Worm (Caenorhabditis elegans): ENCODE data around the gene dyrb-1.

The dyrb-1 gene

DNA sequence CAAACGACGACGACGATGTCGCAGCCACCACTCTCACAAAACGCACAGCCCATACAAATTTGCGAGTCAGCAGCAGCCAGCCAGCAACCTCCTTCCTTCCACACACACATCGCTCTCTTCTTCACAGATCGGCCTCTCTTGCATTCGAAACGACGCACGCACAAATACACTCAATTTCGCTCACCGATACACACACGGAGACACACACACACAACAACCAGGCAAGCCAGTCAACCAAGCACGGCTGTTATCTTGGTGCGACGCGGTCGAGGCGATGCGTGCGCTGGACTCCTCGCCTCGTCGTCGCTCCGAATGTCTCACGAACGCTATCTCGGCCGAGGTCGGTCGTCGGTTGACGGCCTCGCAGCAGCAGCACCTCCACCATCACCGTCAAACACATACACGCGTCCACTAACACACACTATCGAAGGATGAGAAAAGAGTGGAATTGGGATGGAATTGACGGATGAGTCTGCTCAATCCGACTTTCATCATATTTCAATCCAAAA lies 46.6 kb downstream of the dyrb-1 start (continued):
- TF ChIP-seq snpc-4 (tag; optimal IDR thresholded peaks at IDR 0.05): no peak
- 0 out of 2 replicates have a peak, but pooled peaks have one; percentile 49 for TF ChIP-seq snpc-1.2 (GFP tag; IDR thresholded peaks at IDR 0.05)
- peak; percentile 96 for TF ChIP-seq rbr-2 (tag; optimal IDR thresholded peaks at IDR 0.05)
- no peak for TF ChIP-seq D1046.2 (GFP tag; IDR thresholded peaks at IDR 0.05)
- peak; percentile 51 for TF ChIP-seq nhr-102 (tag; optimal IDR thresholded peaks at IDR 0.05)
- peak; percentile 19 for TF ChIP-seq ceh-28 (tag; optimal IDR thresholded peaks at IDR 0.05)
- no peak for TF ChIP-seq ztf-11 (tag; optimal IDR thresholded peaks at IDR 0.05)
- TF ChIP-seq R02D3.7 (tag; optimal IDR thresholded peaks at IDR 0.05): no peak
- no peak for TF ChIP-seq fos-1 (tag; optimal IDR thresholded peaks at IDR 0.05)
- no peak for TF ChIP-seq Y48G9A.11 (GFP tag; IDR thresholded peaks at IDR 0.05)
- peak; percentile 28; the same call in 1 of the 2 replicates for TF ChIP-seq nhr-41 (GFP tag; IDR thresholded peaks at IDR 0.05)
- TF ChIP-seq tra-1 (GFP tag; IDR thresholded peaks at IDR 0.05): peak; percentile 70
- TF ChIP-seq nhr-77 (tag; optimal IDR thresholded peaks at IDR 0.05): peak; percentile 96
- no peak for TF ChIP-seq attf-4 (tag; optimal IDR thresholded peaks at IDR 0.05)
- TF ChIP-seq Y75B8A.6 (GFP tag; IDR thresholded peaks at IDR 0.05): no peak
- no peak; the same call in 1 of the 2 replicates for TF ChIP-seq vab-7 (GFP tag; IDR thresholded peaks at IDR 0.05)
- peak; percentile 56 for TF ChIP-seq zfp-2 (tag; optimal IDR thresholded peaks at IDR 0.05)
- no peak for TF ChIP-seq cey-2 (tag; optimal IDR thresholded peaks at IDR 0.05; ENCODE audit: borderline replicate concordance, insufficient read depth)
- peak; percentile 58 for TF ChIP-seq nhr-111 (GFP tag; optimal IDR thresholded peaks at IDR 0.05)
- TF ChIP-seq lin-15B (tag; optimal IDR thresholded peaks at IDR 0.05): peak; percentile 11
- no peak for TF ChIP-seq F26F4.8 (GFP tag; conservative IDR thresholded peaks at IDR 0.05)
- peak; percentile 73 for TF ChIP-seq fkh-10 (GFP tag; optimal IDR thresholded peaks at IDR 0.05)
- peak; percentile 37 for TF ChIP-seq spr-3 (GFP tag; optimal IDR thresholded peaks at IDR 0.05)
- no peak for TF ChIP-seq Y5F2A.4 (GFP tag; optimal IDR thresholded peaks at IDR 0.05)
- peak; percentile 67; the same call in 1 of the 2 replicates for TF ChIP-seq pha-4 (GFP tag; IDR thresholded peaks at IDR 0.05)
- no peak for TF ChIP-seq pha-4 (tag; optimal IDR thresholded peaks at IDR 0.05)
- peak; percentile 93 for TF ChIP-seq F37D6.2 (tag; optimal IDR thresholded peaks at IDR 0.05)
- no peak for TF ChIP-seq ces-1 (GFP tag; optimal IDR thresholded peaks at IDR 0.05)
- peak; percentile 83 for TF ChIP-seq lin-38 (GFP tag; IDR thresholded peaks at IDR 0.05)

DNA sequence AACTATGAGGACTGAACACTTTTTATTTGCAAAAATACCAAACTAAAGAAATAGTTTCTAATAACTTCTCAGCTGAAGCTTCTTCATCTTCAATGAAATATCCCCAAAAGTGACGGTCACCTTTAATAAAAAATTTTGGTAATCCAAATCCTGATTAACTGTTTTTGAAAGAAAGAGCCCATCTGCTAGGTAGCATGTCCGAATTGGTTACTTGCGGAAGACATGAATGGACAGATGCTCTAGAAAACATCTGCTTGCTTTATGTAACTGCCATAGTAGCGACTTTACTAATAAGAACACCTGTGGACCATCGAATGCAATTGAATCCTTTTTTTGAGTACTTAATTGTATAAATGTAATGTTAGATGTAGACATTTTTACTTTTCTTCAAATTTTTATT lies 47.9 kb downstream of the dyrb-1 start:
- TF ChIP-seq nhr-77 (tag; optimal IDR thresholded peaks at IDR 0.05) (no peak), zfp-3 (GFP tag; conservative IDR thresholded peaks at IDR 0.05) (no peak), Y75B8A.6 (GFP tag; IDR thresholded peaks at IDR 0.05) (no peak), gei-8 (GFP tag; optimal IDR thresholded peaks at IDR 0.05) (no peak)

DNA sequence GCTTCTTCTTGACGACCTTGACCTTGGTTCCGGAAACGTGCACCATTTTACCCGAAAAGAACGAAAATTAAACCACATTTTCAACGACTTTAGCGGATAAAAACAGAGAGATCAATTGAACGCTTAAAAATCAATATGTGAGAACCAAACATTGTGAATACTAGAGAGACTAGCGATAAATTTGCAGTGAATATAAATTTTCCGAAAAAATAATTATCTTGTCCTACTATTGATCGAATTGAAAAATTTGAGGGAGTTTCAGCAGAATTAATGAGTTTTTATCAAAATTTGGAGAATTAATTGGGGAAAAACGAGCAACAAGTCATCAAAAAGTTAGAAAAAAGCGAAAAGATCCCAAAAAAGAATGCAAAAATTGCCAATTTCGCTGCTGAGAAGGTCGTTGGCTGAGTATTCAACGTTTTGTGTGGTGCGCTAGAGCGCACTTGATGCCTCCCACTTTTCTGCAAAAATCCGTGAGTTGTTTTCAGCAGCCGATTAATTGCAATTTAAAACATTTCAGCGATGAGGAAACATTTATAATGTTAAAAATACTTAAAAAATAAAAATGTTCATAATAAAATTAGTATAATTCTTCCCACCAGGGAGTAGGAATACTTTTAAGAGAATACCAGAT lies 49.8 kb downstream of the dyrb-1 start, which contains the start of gene rpl-32:
Gene rpl-32, minus strand, starts transcription at position 51 of the 634 bp plus-strand sequence.
- 0 out of 2 replicates have a peak, but pooled peaks have one; percentile 26 for TF ChIP-seq pha-4 (GFP tag; IDR thresholded peaks at IDR 0.05)
- TF ChIP-seq pha-4 (tag; optimal IDR thresholded peaks at IDR 0.05): peak; percentile 71
- TF ChIP-seq php-3 (GFP tag; IDR thresholded peaks at IDR 0.05): no peak
- TF ChIP-seq aha-1 (tag): peak; percentile 78
- TF ChIP-seq D1046.2 (GFP tag; IDR thresholded peaks at IDR 0.05): no peak
- peak; percentile 51 for TF ChIP-seq hmg-1.1 (GFP tag; IDR thresholded peaks at IDR 0.05)
- no peak for TF ChIP-seq sdz-12 (GFP tag; optimal IDR thresholded peaks at IDR 0.05)
- TF ChIP-seq dpl-1 (GFP tag; optimal IDR thresholded peaks at IDR 0.05): peak; percentile 71
- no peak for TF ChIP-seq mxl-3 (GFP tag; optimal IDR thresholded peaks at IDR 0.05)
- TF ChIP-seq mep-1 (tag; optimal IDR thresholded peaks at IDR 0.05): peak; percentile 84
- 0 out of 2 replicates have a peak, but pooled peaks have one; percentile 17 for TF ChIP-seq daf-19 (GFP tag; conservative IDR thresholded peaks at IDR 0.05)
- TF ChIP-seq R02D3.7 (tag; optimal IDR thresholded peaks at IDR 0.05): no peak
- no peak for TF ChIP-seq ceh-62 (tag; optimal IDR thresholded peaks at IDR 0.05)
- TF ChIP-seq nhr-11 (tag; optimal IDR thresholded peaks at IDR 0.05): peak; percentile 81
- TF ChIP-seq spr-1 (tag; optimal IDR thresholded peaks at IDR 0.05): no peak
- no peak for TF ChIP-seq pqm-1 (tag; optimal IDR thresholded peaks at IDR 0.05)
- no peak for TF ChIP-seq lin-1 (GFP tag; IDR thresholded peaks at IDR 0.05)
- no peak for TF ChIP-seq F10B5.3 (tag; optimal IDR thresholded peaks at IDR 0.05)
- no peak for TF ChIP-seq lin-39 (tag; optimal IDR thresholded peaks at IDR 0.05)
- TF ChIP-seq cey-2 (tag; optimal IDR thresholded peaks at IDR 0.05; ENCODE audit: borderline replicate concordance, insufficient read depth): no peak
- 0 out of 2 replicates have a peak, but pooled peaks have one; percentile 6 for TF ChIP-seq Y105C5A.15 (GFP tag; IDR thresholded peaks at IDR 0.05)
- no peak for TF ChIP-seq Y5F2A.4 (GFP tag; optimal IDR thresholded peaks at IDR 0.05)
- peak; percentile 66 for TF ChIP-seq unc-130 (GFP tag; optimal IDR thresholded peaks at IDR 0.05)
